Worm (Caenorhabditis elegans) whole organism, midembryonic: ENCODE results near the gene cam-1.

Source experiments
- T22C8.4 ChIP-seq: fragments of 200-800 bp; sonication (Bioruptor generic); IDR thresholded peaks from 2 replicates; pipeline ENCODE4 v1.3.6; 2022; ENCODE audit warnings: missing genetic modification characterization, missing compliant biosample characterization
- cog-1 ChIP-seq: sonication (generic microtip); optimal IDR thresholded peaks from 2 replicates; lab custom pipeline; 2016; ENCODE audit warnings: missing genetic modification characterization, missing compliant biosample characterization
- flt-1 ChIP-seq: fragments of 200-800 bp; sonication (Bioruptor generic); IDR thresholded peaks from 2 replicates; pipeline ENCODE4 v1.3.6; 2022; ENCODE audit warnings: missing genetic modification characterization, missing compliant biosample characterization
- klf-2 ChIP-seq: fragments of 200-800 bp; sonication (Bioruptor generic); conservative IDR thresholded peaks from 2 replicates; pipeline ENCODE4 v1.3.6; 2022; ENCODE audit warnings: missing genetic modification reagents, missing genetic modification characterization, missing compliant biosample characterization
- med-1 ChIP-seq: sonication (generic microtip); optimal IDR thresholded peaks from 2 replicates; lab custom pipeline; 2017; ENCODE audit warnings: missing genetic modification characterization, mild to moderate bottlenecking, missing compliant biosample characterization, antibody characterized with exemption, missing genetic modification reagents; ENCODE audit not compliant: insufficient read depth
- ref-1 ChIP-seq: fragments of 200-800 bp; sonication (Bioruptor generic); conservative IDR thresholded peaks from 2 replicates; pipeline ENCODE4 v1.3.6; 2022; ENCODE audit warnings: missing genetic modification reagents, missing genetic modification characterization, missing compliant biosample characterization
- ztf-23 ChIP-seq: fragments of 200-800 bp; sonication (Bioruptor generic); IDR thresholded peaks from 2 replicates; pipeline ENCODE4 v1.3.6; 2022; ENCODE audit warnings: missing genetic modification reagents, missing genetic modification characterization, missing compliant biosample characterization
- ztf-29 ChIP-seq: fragments of 200-800 bp; sonication (Bioruptor generic); IDR thresholded peaks from 2 replicates; pipeline ENCODE4 v1.3.6; 2022; ENCODE audit warnings: missing genetic modification reagents, missing genetic modification characterization, missing compliant biosample characterization

ce11 chrII:9325555-9325954, 15.5 kb upstream of the cam-1 start:
- TF ChIP-seq cog-1 (tag; lab: Kevin White, UChicago) (no peak), flt-1 (GFP tag; lab: Robert Waterston, UW) (no peak), ref-1 (GFP tag; lab: Robert Waterston, UW) (no peak), T22C8.4 (no peak), klf-2 (GFP tag; lab: Robert Waterston, UW) (no peak), ztf-29 (GFP tag; lab: Robert Waterston, UW) (no peak), med-1 (GFP tag; lab: Kevin White, UChicago) (no peak), ztf-23 (no peak)
